Worm (Caenorhabditis elegans) whole organism, L2 larva: Measurements from ENCODE around the gene sulp-7.

ENCODE experiments used
- C34F6.9 ChIP-seq: fragments of 150-350 bp; optimal IDR thresholded peaks from 2 replicates; lab custom pipeline; 2014; ENCODE audit warnings: missing biosample characterization, missing genetic modification characterization
- F13H6.1 ChIP-seq: sonication (generic microtip); optimal IDR thresholded peaks from 2 replicates; lab custom pipeline; 2016; ENCODE audit warnings: missing genetic modification characterization, missing compliant biosample characterization
- R02D3.7 ChIP-seq: fragments of 150-350 bp; optimal IDR thresholded peaks from 2 replicates; lab custom pipeline; 2014; ENCODE audit warnings: missing biosample characterization, missing genetic modification characterization
- Y55F3AM.14 ChIP-seq: fragments of 200-800 bp; sonication (Bioruptor generic); optimal IDR thresholded peaks from 2 replicates; lab custom pipeline; 2018; ENCODE audit warnings: mild to moderate bottlenecking, missing genetic modification characterization, missing compliant biosample characterization
- ZK546.5 ChIP-seq: sonication (generic microtip); optimal IDR thresholded peaks from 2 replicates; lab custom pipeline; 2017; ENCODE audit warnings: missing biosample characterization, missing genetic modification characterization
- alr-1 ChIP-seq: fragments of 150-350 bp; optimal IDR thresholded peaks from 2 replicates; lab custom pipeline; 2014; ENCODE audit warnings: missing biosample characterization, missing genetic modification characterization
- aly-2 ChIP-seq: fragments of 150-350 bp; optimal IDR thresholded peaks from 2 replicates; lab custom pipeline; 2014; ENCODE audit warnings: missing biosample characterization, missing genetic modification characterization
- ama-1 ChIP-seq: fragments of 150-350 bp; optimal IDR thresholded peaks from 2 replicates; lab custom pipeline; 2018; ENCODE audit warnings: inconsistent platforms
- blmp-1 ChIP-seq: sonication (generic microtip); optimal IDR thresholded peaks from 2 replicates; lab custom pipeline; 2017; ENCODE audit warnings: missing genetic modification characterization, mild to moderate bottlenecking, missing compliant biosample characterization, antibody characterized with exemption, moderate library complexity; ENCODE audit not compliant: insufficient read depth
- ceh-16 ChIP-seq: fragments of 150-350 bp; optimal IDR thresholded peaks from 2 replicates; lab custom pipeline; 2014; ENCODE audit warnings: missing biosample characterization, missing genetic modification characterization
- ceh-82 ChIP-seq: fragments of 150-350 bp; optimal IDR thresholded peaks from 2 replicates; lab custom pipeline; 2014; ENCODE audit warnings: missing biosample characterization, missing genetic modification characterization
- crh-2 ChIP-seq: sonication (generic microtip); optimal IDR thresholded peaks from 2 replicates; lab custom pipeline; 2017; ENCODE audit warnings: missing biosample characterization, missing genetic modification characterization
- dmd-4 ChIP-seq: sonication (generic microtip); optimal IDR thresholded peaks from 2 replicates; lab custom pipeline; 2017; ENCODE audit warnings: missing biosample characterization, missing genetic modification characterization
- egl-27 ChIP-seq: sonication (generic microtip); optimal IDR thresholded peaks from 3 replicates; lab custom pipeline; 2017; ENCODE audit warnings: missing biosample characterization, missing genetic modification reagents, missing genetic modification characterization
- elt-1 ChIP-seq: fragments of 150-350 bp; optimal IDR thresholded peaks from 2 replicates; lab custom pipeline; 2014; ENCODE audit warnings: missing biosample characterization, missing genetic modification characterization
- elt-3 ChIP-seq: sonication (generic microtip); optimal IDR thresholded peaks from 2 replicates; lab custom pipeline; 2017; ENCODE audit warnings: missing biosample characterization, missing genetic modification characterization
- fos-1 ChIP-seq: fragments of 150-350 bp; optimal IDR thresholded peaks from 2 replicates; lab custom pipeline; 2014; ENCODE audit warnings: missing biosample characterization, missing genetic modification characterization
- gmeb-1 ChIP-seq: fragments of 150-350 bp; optimal IDR thresholded peaks from 2 replicates; lab custom pipeline; 2014; ENCODE audit warnings: missing biosample characterization, missing genetic modification characterization
- lin-11 ChIP-seq: fragments of 150-350 bp; sonication (generic microtip); optimal IDR thresholded peaks from 2 replicates; lab custom pipeline; 2014; ENCODE audit warnings: missing biosample characterization, missing genetic modification characterization, inconsistent platforms, mixed read lengths
- lin-13 ChIP-seq: fragments of 150-350 bp; optimal IDR thresholded peaks from 2 replicates; lab custom pipeline; 2014; ENCODE audit warnings: missing biosample characterization, missing genetic modification reagents, missing genetic modification characterization
- lin-39 ChIP-seq: fragments of 150-350 bp; optimal IDR thresholded peaks from 2 replicates; lab custom pipeline; 2014; ENCODE audit warnings: missing biosample characterization, missing genetic modification reagents, missing genetic modification characterization
- lsy-2 ChIP-seq, 2 experiments: fragments of 150-350 bp in 1 of 2; sonication (generic microtip) in 1 of 2; optimal IDR thresholded peaks; 2 replicates each; lab custom pipeline; 2014 to 2017; ENCODE audit warnings: missing biosample characterization in 2 of 2, missing genetic modification characterization in 2 of 2
- mab-5 ChIP-seq: fragments of 150-350 bp; optimal IDR thresholded peaks from 2 replicates; lab custom pipeline; 2014; ENCODE audit warnings: missing biosample characterization, missing genetic modification characterization
- mbf-1 ChIP-seq: sonication (generic microtip); optimal IDR thresholded peaks from 2 replicates; lab custom pipeline; 2017; ENCODE audit warnings: missing biosample characterization, missing genetic modification characterization
- mdl-1 ChIP-seq, 2 experiments: fragments of 150-350 bp in 1 of 2; sonication (generic microtip) in 1 of 2; optimal IDR thresholded peaks; 2 replicates each; lab custom pipeline; 2017; ENCODE audit warnings: missing biosample characterization in 2 of 2, missing genetic modification characterization in 2 of 2
- nhr-10 ChIP-seq: sonication (generic microtip); optimal IDR thresholded peaks from 2 replicates; lab custom pipeline; 2017; ENCODE audit warnings: missing biosample characterization, missing genetic modification characterization
- nhr-11 ChIP-seq: fragments of 150-350 bp; optimal IDR thresholded peaks from 2 replicates; lab custom pipeline; 2014; ENCODE audit warnings: missing biosample characterization, missing genetic modification characterization
- nhr-12 ChIP-seq: fragments of 150-350 bp; optimal IDR thresholded peaks from 2 replicates; lab custom pipeline; 2014; ENCODE audit warnings: missing biosample characterization, missing genetic modification characterization
- nhr-129 ChIP-seq: fragments of 150-350 bp; optimal IDR thresholded peaks from 2 replicates; lab custom pipeline; 2014; ENCODE audit warnings: missing biosample characterization, missing genetic modification characterization
- nhr-21 ChIP-seq: fragments of 150-350 bp; optimal IDR thresholded peaks from 2 replicates; lab custom pipeline; 2014; ENCODE audit warnings: missing biosample characterization, missing genetic modification characterization
- nhr-23 ChIP-seq: fragments of 150-350 bp; optimal IDR thresholded peaks from 2 replicates; lab custom pipeline; 2014; ENCODE audit warnings: missing biosample characterization, missing genetic modification reagents, missing genetic modification characterization
- nhr-237 ChIP-seq: fragments of 150-350 bp; optimal IDR thresholded peaks from 2 replicates; lab custom pipeline; 2014; ENCODE audit warnings: missing biosample characterization, missing genetic modification characterization
- nhr-25 ChIP-seq: fragments of 150-350 bp; sonication (generic microtip); optimal IDR thresholded peaks from 3 replicates; lab custom pipeline; 2014; ENCODE audit warnings: missing biosample characterization, missing genetic modification characterization
- nhr-6 ChIP-seq: fragments of 150-350 bp; optimal IDR thresholded peaks from 2 replicates; lab custom pipeline; 2014; ENCODE audit warnings: missing biosample characterization, missing genetic modification characterization
- nhr-77 ChIP-seq: fragments of 150-350 bp; optimal IDR thresholded peaks from 2 replicates; lab custom pipeline; 2014; ENCODE audit warnings: missing biosample characterization, missing genetic modification characterization
- peb-1 ChIP-seq: fragments of 150-350 bp; optimal IDR thresholded peaks from 2 replicates; lab custom pipeline; 2014; ENCODE audit warnings: missing biosample characterization, missing genetic modification characterization
- sem-4 ChIP-seq: fragments of 150-350 bp; optimal IDR thresholded peaks from 2 replicates; lab custom pipeline; 2014; ENCODE audit warnings: missing biosample characterization, missing genetic modification reagents, missing genetic modification characterization
- skn-1 ChIP-seq: sonication (generic microtip); optimal IDR thresholded peaks from 2 replicates; lab custom pipeline; 2017; ENCODE audit warnings: missing biosample characterization, missing genetic modification characterization
- sma-3 ChIP-seq: sonication (generic microtip); optimal IDR thresholded peaks from 2 replicates; lab custom pipeline; 2016; ENCODE audit warnings: missing genetic modification reagents, missing genetic modification characterization, missing compliant biosample characterization
- sma-9 ChIP-seq, 2 experiments: fragments of 150-350 bp in 1 of 2; sonication (generic microtip) in 1 of 2; optimal IDR thresholded peaks; 2 replicates each; lab custom pipeline; 2014 to 2016; ENCODE audit warnings: missing genetic modification characterization in 2 of 2, mild to moderate bottlenecking in 1 of 2, missing biosample characterization in 1 of 2, missing compliant biosample characterization in 1 of 2, missing genetic modification reagents in 1 of 2, moderate library complexity in 1 of 2
- snpc-4 ChIP-seq: fragments of 150-350 bp; optimal IDR thresholded peaks from 2 replicates; lab custom pipeline; 2014; ENCODE audit warnings: missing biosample characterization, missing genetic modification characterization
- unc-39 ChIP-seq: fragments of 150-350 bp; optimal IDR thresholded peaks from 2 replicates; lab custom pipeline; 2014; ENCODE audit warnings: missing biosample characterization, missing genetic modification characterization
- unc-55 ChIP-seq: fragments of 150-350 bp; sonication (generic microtip); optimal IDR thresholded peaks from 3 replicates; lab custom pipeline; 2014; ENCODE audit warnings: missing biosample characterization, missing genetic modification reagents, missing genetic modification characterization
- unc-62 ChIP-seq: fragments of 150-350 bp; optimal IDR thresholded peaks from 2 replicates; lab custom pipeline; 2014; ENCODE audit warnings: missing biosample characterization, missing genetic modification reagents, missing genetic modification characterization
- zag-1 ChIP-seq: fragments of 150-350 bp; optimal IDR thresholded peaks from 2 replicates; lab custom pipeline; 2014; ENCODE audit warnings: missing biosample characterization, missing genetic modification characterization
- ztf-1 ChIP-seq: fragments of 200-800 bp; sonication (Bioruptor generic); conservative IDR thresholded peaks from 2 replicates; pipeline ENCODE4 v1.3.6; 2022; ENCODE audit warnings: missing genetic modification characterization, missing compliant biosample characterization
- ztf-11 ChIP-seq: sonication (generic microtip); optimal IDR thresholded peaks from 2 replicates; lab custom pipeline; 2017; ENCODE audit warnings: missing biosample characterization, missing genetic modification characterization
- ztf-4 ChIP-seq: fragments of 150-350 bp; optimal IDR thresholded peaks from 2 replicates; lab custom pipeline; 2014; ENCODE audit warnings: missing biosample characterization, missing genetic modification characterization

Gene sulp-7

ce11 chrX:11080170-11080728, at the start of gene sulp-7:
sulp-7 (plus strand) TSS chrX:11080678.
- TF ChIP-seq ztf-11 (no peak), nhr-129 (tag; lab: Kevin White, UChicago) (peak; percentile 43), skn-1 (tag; lab: Kevin White, UChicago) (no peak), crh-2 (peak; percentile 44), C34F6.9 (tag; lab: Kevin White, UChicago) (peak; percentile 15)

ce11 chrX:11031047-11031695, 49.3 kb upstream of the sulp-7 start:
- peak; percentile 78 for TF ChIP-seq lin-13 (GFP tag; lab: Kevin White, UChicago)
- peak; percentile 13 for TF ChIP-seq nhr-77
- TF ChIP-seq nhr-23 (tag; lab: Kevin White, UChicago) = no peak
- peak; percentile 22 for TF ChIP-seq nhr-237 (tag; lab: Kevin White, UChicago)
- no peak for TF ChIP-seq alr-1 (tag; lab: Kevin White, UChicago)
- no peak for TF ChIP-seq dmd-4
- TF ChIP-seq skn-1 (tag; lab: Kevin White, UChicago) = no peak
- peak; percentile 90 for TF ChIP-seq nhr-21
- TF ChIP-seq ceh-16 = peak; percentile 41
- peak; percentile 92 for TF ChIP-seq zag-1 (tag; lab: Kevin White, UChicago)
- TF ChIP-seq blmp-1 = peak; percentile 52
- TF ChIP-seq mab-5 = peak; percentile 65
- peak; percentile 92 for TF ChIP-seq egl-27
- TF ChIP-seq lsy-2 (tag; optimal IDR thresholded peaks at IDR 0.05; lab: Kevin White, UChicago) = peak; percentile 67 to 82
- peak; percentile 37 for TF ChIP-seq ZK546.5 (tag; lab: Kevin White, UChicago)
- peak; percentile 59 for TF ChIP-seq fos-1 (tag; lab: Kevin White, UChicago)
- TF ChIP-seq ztf-4 = peak; percentile 73
- TF ChIP-seq peb-1 = peak; percentile 37
- no peak for TF ChIP-seq ztf-1 (GFP tag; lab: Robert Waterston, UW)
- TF ChIP-seq unc-55 (GFP tag; lab: Kevin White, UChicago) = peak; percentile 88
- TF ChIP-seq nhr-10 (tag; lab: Kevin White, UChicago) = no peak
- TF ChIP-seq gmeb-1 (tag; lab: Kevin White, UChicago) = peak; percentile 66
- peak; percentile 83 for TF ChIP-seq sma-9 (GFP tag; optimal IDR thresholded peaks at IDR 0.05; lab: Kevin White, UChicago)
- peak; percentile 43 for TF ChIP-seq sma-9 (tag; optimal IDR thresholded peaks at IDR 0.05; lab: Kevin White, UChicago)
- TF ChIP-seq F13H6.1 (tag; lab: Kevin White, UChicago) = peak; percentile 99
- TF ChIP-seq R02D3.7 (tag; lab: Kevin White, UChicago) = no peak
- no peak for TF ChIP-seq elt-1 (tag; lab: Kevin White, UChicago)
- peak; percentile 93 for TF ChIP-seq C34F6.9 (tag; lab: Kevin White, UChicago)
- TF ChIP-seq ceh-82 = peak; percentile 58
- TF ChIP-seq mbf-1 (tag; lab: Kevin White, UChicago) = no peak
- peak; percentile 92 for TF ChIP-seq nhr-129 (tag; lab: Kevin White, UChicago)
- no peak for TF ChIP-seq ztf-11
- TF ChIP-seq Y55F3AM.14 (GFP tag; lab: Kevin White, UChicago) = peak; percentile 83
- TF ChIP-seq aly-2 (tag; lab: Kevin White, UChicago) = no peak
- TF ChIP-seq lin-39 (tag; lab: Kevin White, UChicago) = peak; percentile 30
- TF ChIP-seq mdl-1 (tag; optimal IDR thresholded peaks at IDR 0.05; lab: Kevin White, UChicago) = peak; percentile 86 to 92
- TF ChIP-seq ama-1 = no peak
- peak; percentile 32 for TF ChIP-seq nhr-11 (tag; lab: Kevin White, UChicago)
- peak; percentile 80 for TF ChIP-seq crh-2
- peak; percentile 82 for TF ChIP-seq nhr-6 (tag; lab: Kevin White, UChicago)
- peak; percentile 9 for TF ChIP-seq unc-39 (tag; lab: Kevin White, UChicago)
- TF ChIP-seq lin-11 = peak; percentile 31
- TF ChIP-seq sem-4 = peak; percentile 96
- TF ChIP-seq sma-3 (GFP tag; lab: Kevin White, UChicago) = peak; percentile 93
- peak; percentile 93 for TF ChIP-seq nhr-25 (tag; lab: Kevin White, UChicago)
- TF ChIP-seq snpc-4 (tag; lab: Kevin White, UChicago) = peak; percentile 8
- TF ChIP-seq nhr-12 (tag; lab: Kevin White, UChicago) = no peak
- TF ChIP-seq unc-62 = peak; percentile 48
- TF ChIP-seq elt-3 (tag; lab: Kevin White, UChicago) = no peak
